Fruit fly (Drosophila melanogaster) Kc167 (cell line): ENCODE measurements around the gene APC4.

Source experiments
- Myc ChIP-seq: fragments of >200 bp; optimal IDR thresholded peaks from 2 replicates; lab custom pipeline; 2017; ENCODE audit warnings: missing external identifiers
- Sin3A ChIP-seq: fragments of >200 bp; optimal IDR thresholded peaks from 2 replicates; lab custom pipeline; 2018; ENCODE audit warnings: missing external identifiers
- h ChIP-seq: fragments of >200 bp; optimal IDR thresholded peaks from 3 replicates; lab custom pipeline; 2018; ENCODE audit warnings: missing external identifiers
- psq ChIP-seq: fragments of >200 bp; optimal IDR thresholded peaks from 2 replicates; lab custom pipeline; 2017; ENCODE audit warnings: missing external identifiers
- ttk ChIP-seq: sonication (Bioruptor generic); optimal IDR thresholded peaks from 2 replicates; lab custom pipeline; 2017; ENCODE audit warnings: missing external identifiers

- TF ChIP-seq Myc (lab: Kevin White, UChicago) (no peak), ttk (no peak), Sin3A (lab: Kevin White, UChicago) (no peak), h (lab: Kevin White, UChicago) (no peak), psq (no peak)
Observed at dm6 chrX:9062665-9063064, 20.1 kb upstream of the APC4 start.
